Worm (Caenorhabditis elegans) whole organism, L4 larva: ENCODE results near the gene ZC373.5.

Source experiments
- fos-1 ChIP-seq: fragments of 150-350 bp; optimal IDR thresholded peaks from 2 replicates; lab custom pipeline; 2014; ENCODE audit warnings: missing biosample characterization, missing genetic modification characterization

ZC373.5 gene

DNA sequence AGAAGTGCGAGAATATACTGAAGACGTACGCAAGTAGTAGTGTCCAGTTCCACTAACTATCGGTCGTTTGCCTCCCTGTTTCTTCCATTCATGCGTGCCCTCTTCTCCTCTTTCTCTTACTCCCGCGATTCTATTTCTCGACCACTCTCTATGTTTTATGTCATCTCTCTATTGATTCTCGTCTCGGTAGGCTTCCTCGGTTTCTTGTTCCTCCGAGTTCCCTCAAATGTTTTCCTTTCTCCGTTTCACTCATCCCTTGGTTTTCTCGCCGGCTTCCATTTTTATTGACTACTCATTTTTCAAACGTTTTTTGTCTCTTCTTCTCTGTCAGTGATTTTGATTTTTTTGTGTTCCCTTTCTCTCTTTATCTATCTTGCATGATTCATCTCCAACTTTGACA lies 47.8 kb downstream of the ZC373.5 start (continued):
- TF ChIP-seq fos-1: no peak
- TF ChIP-seq, all 104 proteins: peak for 20
